Worm (Caenorhabditis elegans): ENCODE data around the gene K08C7.6.

DNA sequence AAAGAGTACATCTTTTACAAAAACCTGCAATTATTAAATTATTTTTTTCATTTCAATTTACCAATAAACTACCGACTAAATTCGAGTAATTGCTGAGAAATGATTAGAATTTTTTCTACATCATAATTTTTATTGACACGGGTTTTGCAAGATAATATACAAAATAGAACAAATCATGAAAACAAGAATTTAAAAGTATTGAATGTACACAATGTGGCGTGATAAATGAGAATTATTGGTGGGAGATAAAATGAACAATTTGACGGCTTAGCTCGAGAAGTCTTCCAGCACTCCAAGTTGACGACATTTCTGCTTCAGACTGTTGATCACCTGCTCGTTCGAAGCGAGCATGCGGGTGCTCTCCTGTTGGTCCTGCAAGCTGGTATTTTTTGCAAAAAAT is 9.5 kb upstream of the K08C7.6 start, which contains the start of gene R102.4:
- TF ChIP-seq ztf-23 (GFP tag; IDR thresholded peaks at IDR 0.05) = no peak
- no peak for TF ChIP-seq flt-1 (GFP tag; IDR thresholded peaks at IDR 0.05)
- no peak for TF ChIP-seq tab-1 (GFP tag; IDR thresholded peaks at IDR 0.05)
- no peak for TF ChIP-seq med-1 (GFP tag; optimal IDR thresholded peaks at IDR 0.05; ENCODE audit: insufficient read depth)
- TF ChIP-seq ztf-29 (GFP tag; IDR thresholded peaks at IDR 0.05) = no peak
- TF ChIP-seq T22C8.4 (GFP tag; IDR thresholded peaks at IDR 0.05) = no peak
- no peak for TF ChIP-seq ref-1 (GFP tag; conservative IDR thresholded peaks at IDR 0.05)
